Worm (Caenorhabditis elegans) whole organism, L4/young adult: ENCODE data around the gene chc-1.

Experiments
- W03F9.2 ChIP-seq: fragments of 150-350 bp; optimal IDR thresholded peaks from 2 replicates; lab custom pipeline; 2014; ENCODE audit warnings: missing biosample characterization, missing genetic modification characterization
- dao-5 ChIP-seq: sonication (generic microtip); optimal IDR thresholded peaks from 2 replicates; lab custom pipeline; 2016; ENCODE audit warnings: missing genotype, missing genetic modification characterization, moderate library complexity, missing compliant biosample characterization
- him-1 ChIP-seq: sonication (generic microtip); optimal IDR thresholded peaks from 2 replicates; lab custom pipeline; 2016; ENCODE audit warnings: missing genotype, missing genetic modification reagents, missing genetic modification characterization, missing compliant biosample characterization

ce11 chrIII:10258641-10259040 lies 55.0 kb downstream of the chc-1 start, which contains the start of gene rip-1:
- TF ChIP-seq him-1 (tag; lab: Kevin White, UChicago), result no peak
- no peak for TF ChIP-seq dao-5 (tag; lab: Kevin White, UChicago)
- TF ChIP-seq W03F9.2 (tag; lab: Kevin White, UChicago), result no peak
